Worm (Caenorhabditis elegans) whole organism, late embryonic: Measurements from ENCODE around the gene F35F10.14.

Source experiments
- ama-1 ChIP-seq: fragments of 150-350 bp; optimal IDR thresholded peaks from 2 replicates; lab custom pipeline; 2014
- ceh-18 ChIP-seq: sonication (generic microtip); optimal IDR thresholded peaks from 2 replicates; lab custom pipeline; 2016; ENCODE audit warnings: missing genetic modification characterization, missing compliant biosample characterization
- ceh-30 ChIP-seq: fragments of 150-350 bp; optimal IDR thresholded peaks from 2 replicates; lab custom pipeline; 2014; ENCODE audit warnings: missing biosample characterization, missing genetic modification characterization
- dmd-4 ChIP-seq: sonication (generic microtip); optimal IDR thresholded peaks from 2 replicates; lab custom pipeline; 2016; ENCODE audit warnings: borderline replicate concordance, missing genetic modification characterization, missing compliant biosample characterization
- dve-1 ChIP-seq: sonication (generic microtip); optimal IDR thresholded peaks from 2 replicates; lab custom pipeline; 2017; ENCODE audit warnings: antibody characterized with exemption, mild to moderate bottlenecking, missing genetic modification characterization, missing compliant biosample characterization
- fkh-10 ChIP-seq: fragments of 150-350 bp; optimal IDR thresholded peaks from 2 replicates; lab custom pipeline; 2014; ENCODE audit warnings: missing biosample characterization, missing genetic modification reagents, missing genetic modification characterization
- hlh-8 ChIP-seq: sonication (generic microtip); optimal IDR thresholded peaks from 2 replicates; lab custom pipeline; 2016; ENCODE audit warnings: missing genotype, missing genetic modification characterization, missing compliant biosample characterization
- lim-6 ChIP-seq: sonication (generic microtip); optimal IDR thresholded peaks from 2 replicates; lab custom pipeline; 2016; ENCODE audit warnings: missing genetic modification characterization, missing compliant biosample characterization
- pag-3 ChIP-seq: sonication (generic microtip); optimal IDR thresholded peaks from 2 replicates; lab custom pipeline; 2016; ENCODE audit warnings: missing compliant biosample characterization, missing genetic modification characterization, borderline replicate concordance
- unc-3 ChIP-seq, 2 experiments: fragments of 200-800 bp in 1 of 2; sonication (Bioruptor generic) in 1 of 2; sonication (generic microtip) in 1 of 2; conservative IDR thresholded peaks in 1 of 2; optimal IDR thresholded peaks in 1 of 2; 2 replicates each; pipeline versions ENCODE4 v1.3.6 to Lab custom; 2016 to 2022; ENCODE audit warnings: missing compliant biosample characterization in 2 of 2, missing genetic modification characterization in 2 of 2, missing genetic modification reagents in 1 of 2
- unc-55 ChIP-seq: sonication (generic microtip); optimal IDR thresholded peaks from 2 replicates; lab custom pipeline; 2017; ENCODE audit warnings: missing biosample characterization, missing genetic modification reagents, missing genetic modification characterization
- ztf-16 ChIP-seq: sonication (generic microtip); optimal IDR thresholded peaks from 2 replicates; lab custom pipeline; 2017; ENCODE audit warnings: missing genetic modification characterization, missing compliant biosample characterization

DNA sequence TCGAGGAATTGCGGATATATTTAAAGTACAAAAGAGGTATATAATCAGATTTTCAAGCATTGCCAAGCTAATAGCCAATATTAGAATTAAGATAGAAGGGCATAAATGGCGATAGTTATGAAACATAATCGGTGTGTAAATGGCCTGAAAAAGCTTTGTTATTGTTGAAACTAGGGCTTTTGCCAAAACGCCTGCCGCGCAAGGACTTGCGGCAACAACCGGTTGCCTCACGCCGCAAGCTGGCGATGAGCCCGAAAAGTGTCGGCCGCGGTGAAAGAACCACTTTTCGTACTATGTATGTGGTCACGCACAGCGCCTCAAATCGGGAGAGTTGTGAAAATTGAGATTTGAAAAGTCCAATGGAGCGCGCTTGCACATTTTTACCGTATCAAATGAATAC, 20.5 kb downstream of the F35F10.14 start:
- TF ChIP-seq ama-1 (no peak), hlh-8 (tag; lab: Kevin White, UChicago) (no peak), ceh-30 (tag; lab: Kevin White, UChicago) (no peak), fkh-10 (GFP tag; lab: Kevin White, UChicago) (no peak), dve-1 (tag; lab: Kevin White, UChicago) (no peak), pag-3 (tag; lab: Kevin White, UChicago) (no peak), unc-3 (GFP tag; conservative IDR thresholded peaks at IDR 0.05; lab: Robert Waterston, UW) (no peak), unc-3 (tag; optimal IDR thresholded peaks at IDR 0.05; lab: Kevin White, UChicago) (no peak), dmd-4 (tag; lab: Kevin White, UChicago) (no peak), unc-55 (no peak), ceh-18 (tag; lab: Kevin White, UChicago) (no peak), lim-6 (tag; lab: Kevin White, UChicago) (no peak), ztf-16 (tag; lab: Kevin White, UChicago) (no peak)
